Worm (Caenorhabditis elegans) whole organism, L3 larva: Measurements from ENCODE around the gene Y57G11C.31.

Experiments used
- R02D3.7 ChIP-seq: fragments of 150-350 bp; optimal IDR thresholded peaks from 2 replicates; lab custom pipeline; 2014; ENCODE audit warnings: missing biosample characterization, missing genetic modification characterization
- ZK546.5 ChIP-seq: sonication (generic microtip); optimal IDR thresholded peaks from 2 replicates; lab custom pipeline; 2017; ENCODE audit warnings: missing biosample characterization, missing genetic modification characterization
- aly-2 ChIP-seq: fragments of 150-350 bp; optimal IDR thresholded peaks from 2 replicates; lab custom pipeline; 2014; ENCODE audit warnings: missing biosample characterization, missing genetic modification characterization
- ama-1 ChIP-seq: fragments of 150-350 bp; optimal IDR thresholded peaks from 2 replicates; lab custom pipeline; 2018
- ceh-16 ChIP-seq: sonication (generic microtip); optimal IDR thresholded peaks from 2 replicates; lab custom pipeline; 2017; ENCODE audit warnings: missing biosample characterization, missing genetic modification characterization
- ceh-82 ChIP-seq: fragments of 150-350 bp; optimal IDR thresholded peaks from 2 replicates; lab custom pipeline; 2014; ENCODE audit warnings: missing biosample characterization, missing genetic modification characterization
- ceh-9 ChIP-seq: sonication (generic microtip); optimal IDR thresholded peaks from 2 replicates; lab custom pipeline; 2018; ENCODE audit warnings: missing biosample characterization, missing genetic modification characterization
- daf-12 ChIP-seq: fragments of 150-350 bp; optimal IDR thresholded peaks from 2 replicates; lab custom pipeline; 2014; ENCODE audit warnings: missing biosample characterization, missing genetic modification reagents, missing genetic modification characterization
- egl-27 ChIP-seq: sonication (generic microtip); optimal IDR thresholded peaks from 4 replicates; lab custom pipeline; 2017; ENCODE audit warnings: missing biosample characterization, missing genetic modification reagents, missing genetic modification characterization
- egl-5 ChIP-seq: fragments of 150-350 bp; optimal IDR thresholded peaks from 2 replicates; lab custom pipeline; 2017; ENCODE audit warnings: missing biosample characterization, missing genetic modification reagents, missing genetic modification characterization, inconsistent platforms
- elt-2 ChIP-seq: sonication (generic microtip); optimal IDR thresholded peaks from 2 replicates; lab custom pipeline; 2016; ENCODE audit warnings: missing genetic modification reagents, mild to moderate bottlenecking, missing genetic modification characterization, missing compliant biosample characterization
- elt-3 ChIP-seq, 3 experiments: fragments of 150-350 bp in 1 of 3; sonication (generic microtip) in 2 of 3; optimal IDR thresholded peaks; 2 replicates in 2 of 3; 4 replicates in 1 of 3; lab custom pipeline; 2014 to 2017; ENCODE audit warnings: missing biosample characterization in 3 of 3, missing genetic modification characterization in 3 of 3
- eor-1 ChIP-seq, 2 experiments: fragments of 150-350 bp; optimal IDR thresholded peaks; 2 replicates each; lab custom pipeline; 2014 to 2018; ENCODE audit warnings: missing biosample characterization in 2 of 2, missing genetic modification characterization in 2 of 2
- fkh-2 ChIP-seq: fragments of 150-350 bp; optimal IDR thresholded peaks from 2 replicates; lab custom pipeline; 2014; ENCODE audit warnings: missing biosample characterization, missing genetic modification reagents, missing genetic modification characterization
- hmg-11 ChIP-seq: sonication (generic microtip); optimal IDR thresholded peaks from 2 replicates; lab custom pipeline; 2016; ENCODE audit warnings: missing genetic modification characterization, missing compliant biosample characterization
- lin-15B ChIP-seq: fragments of 150-350 bp; optimal IDR thresholded peaks from 2 replicates; lab custom pipeline; 2014; ENCODE audit warnings: missing biosample characterization, missing genetic modification characterization
- lin-39 ChIP-seq: fragments of 150-350 bp; optimal IDR thresholded peaks from 2 replicates; lab custom pipeline; 2018; ENCODE audit warnings: missing biosample characterization, missing genetic modification reagents, missing genetic modification characterization
- lsy-12 ChIP-seq: sonication (generic microtip); optimal IDR thresholded peaks from 2 replicates; lab custom pipeline; 2016; ENCODE audit warnings: mild to moderate bottlenecking, missing genetic modification characterization, missing compliant biosample characterization
- mdl-1 ChIP-seq: fragments of 150-350 bp; optimal IDR thresholded peaks from 2 replicates; lab custom pipeline; 2014; ENCODE audit warnings: missing biosample characterization, missing genetic modification characterization
- mml-1 ChIP-seq: fragments of 150-350 bp; sonication (generic microtip); optimal IDR thresholded peaks from 3 replicates; lab custom pipeline; 2014; ENCODE audit warnings: missing biosample characterization, missing genetic modification characterization
- nfya-1 ChIP-seq: sonication (generic microtip); optimal IDR thresholded peaks from 2 replicates; lab custom pipeline; 2017; ENCODE audit warnings: missing genetic modification characterization, mild to moderate bottlenecking, missing compliant biosample characterization, antibody characterized with exemption, moderate library complexity; ENCODE audit not compliant: insufficient read depth
- nhr-11 ChIP-seq: fragments of 150-350 bp; optimal IDR thresholded peaks from 2 replicates; lab custom pipeline; 2014; ENCODE audit warnings: missing biosample characterization, missing genetic modification characterization
- nhr-23 ChIP-seq: fragments of 150-350 bp; optimal IDR thresholded peaks from 2 replicates; lab custom pipeline; 2014; ENCODE audit warnings: missing biosample characterization, missing genetic modification reagents, missing genetic modification characterization
- nhr-25 ChIP-seq: sonication (generic microtip); optimal IDR thresholded peaks from 2 replicates; lab custom pipeline; 2017; ENCODE audit warnings: missing biosample characterization, missing genetic modification characterization
- nhr-28 ChIP-seq: fragments of 150-350 bp; optimal IDR thresholded peaks from 2 replicates; lab custom pipeline; 2014; ENCODE audit warnings: missing biosample characterization, missing genetic modification characterization
- nhr-43 ChIP-seq: sonication (generic microtip); optimal IDR thresholded peaks from 2 replicates; lab custom pipeline; 2016; ENCODE audit warnings: mild to moderate bottlenecking, missing genetic modification characterization, missing compliant biosample characterization; ENCODE audit not compliant: poor library complexity, severe bottlenecking
- nhr-67 ChIP-seq: fragments of 150-350 bp; optimal IDR thresholded peaks from 2 replicates; lab custom pipeline; 2014; ENCODE audit warnings: missing biosample characterization, missing genetic modification characterization
- nhr-77 ChIP-seq: fragments of 150-350 bp; optimal IDR thresholded peaks from 2 replicates; lab custom pipeline; 2014; ENCODE audit warnings: missing biosample characterization, missing genetic modification characterization
- pha-4 ChIP-seq: fragments of 150-350 bp; optimal IDR thresholded peaks from 2 replicates; lab custom pipeline; 2014; ENCODE audit warnings: missing biosample characterization, missing genetic modification reagents, missing genetic modification characterization
- pqm-1 ChIP-seq: fragments of 150-350 bp; optimal IDR thresholded peaks from 2 replicates; lab custom pipeline; 2017; ENCODE audit warnings: missing biosample characterization, missing genetic modification characterization, inconsistent platforms
- sea-2 ChIP-seq: fragments of 150-350 bp; sonication (generic microtip); optimal IDR thresholded peaks from 4 replicates; lab custom pipeline; 2014; ENCODE audit warnings: missing biosample characterization, missing genetic modification reagents, missing genetic modification characterization
- snpc-4 ChIP-seq: fragments of 150-350 bp; optimal IDR thresholded peaks from 2 replicates; lab custom pipeline; 2014; ENCODE audit warnings: missing biosample characterization, missing genetic modification characterization
- tbx-2 ChIP-seq: sonication (generic microtip); optimal IDR thresholded peaks from 2 replicates; lab custom pipeline; 2016; ENCODE audit warnings: mild to moderate bottlenecking, missing genetic modification characterization, missing compliant biosample characterization
- unc-39 ChIP-seq: sonication (generic microtip); optimal IDR thresholded peaks from 4 replicates; lab custom pipeline; 2017; ENCODE audit warnings: missing biosample characterization, missing genetic modification characterization
- zag-1 ChIP-seq: fragments of 150-350 bp; optimal IDR thresholded peaks from 2 replicates; lab custom pipeline; 2014; ENCODE audit warnings: missing biosample characterization, missing genetic modification characterization
- ztf-11 ChIP-seq: fragments of 150-350 bp; optimal IDR thresholded peaks from 2 replicates; lab custom pipeline; 2014; ENCODE audit warnings: missing biosample characterization, missing genetic modification characterization
- ztf-4 ChIP-seq: fragments of 150-350 bp; optimal IDR thresholded peaks from 2 replicates; lab custom pipeline; 2014; ENCODE audit warnings: missing biosample characterization, missing genetic modification characterization

Y57G11C.31 gene

DNA sequence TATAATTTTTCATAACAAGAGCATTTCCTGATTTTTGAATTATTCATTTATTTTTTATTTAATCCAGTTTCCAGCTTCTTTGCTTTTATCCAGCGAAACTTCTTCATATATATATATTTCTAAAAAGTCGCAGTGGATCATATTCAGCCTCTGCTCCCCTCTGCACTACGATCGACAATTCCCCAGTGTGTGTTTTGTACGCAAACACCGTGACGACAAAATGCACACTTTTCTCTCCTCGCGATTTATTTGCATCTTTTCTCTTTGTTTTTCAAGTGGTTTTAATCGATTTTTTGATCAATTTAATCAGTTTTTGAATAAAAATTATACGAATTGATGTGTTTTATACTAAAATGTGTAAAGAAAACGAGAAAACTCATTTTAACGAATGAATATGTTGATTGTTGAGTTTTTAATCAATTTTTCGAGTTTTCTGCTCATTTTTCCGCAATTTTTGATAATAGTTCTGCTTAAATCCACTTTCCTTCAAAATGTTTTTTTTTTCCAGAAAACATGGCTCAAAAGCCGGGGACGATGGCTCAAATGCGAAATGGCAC, 20.5 kb upstream of the Y57G11C.31 start, which contains the start of gene Y57G11C.33:
Gene Y57G11C.33, plus strand, starts transcription at position 507 of the 557 bp plus-strand sequence.
- TF ChIP-seq nhr-67 (tag; lab: Kevin White, UChicago) = no peak
- no peak for TF ChIP-seq nhr-11 (tag; lab: Kevin White, UChicago)
- TF ChIP-seq egl-27 (tag; lab: Kevin White, UChicago) = no peak
- TF ChIP-seq hmg-11 (tag; lab: Kevin White, UChicago) = peak; percentile 28
- TF ChIP-seq ama-1 (lab: Kevin White, UChicago) = no peak
- no peak for TF ChIP-seq nhr-43 (tag; lab: Kevin White, UChicago)
- TF ChIP-seq egl-5 = no peak
- no peak for TF ChIP-seq ZK546.5 (tag; lab: Kevin White, UChicago)
- TF ChIP-seq snpc-4 (tag; lab: Kevin White, UChicago) = peak; percentile 38
- peak; percentile 4 for TF ChIP-seq lin-15B (tag; lab: Kevin White, UChicago)
- TF ChIP-seq ceh-9 (tag; lab: Kevin White, UChicago) = no peak
- TF ChIP-seq pqm-1 (tag; lab: Kevin White, UChicago) = no peak
- no peak for TF ChIP-seq nhr-28 (tag; lab: Kevin White, UChicago)
- no peak for TF ChIP-seq daf-12 (tag; lab: Kevin White, UChicago)
- TF ChIP-seq elt-2 = no peak
- no peak for TF ChIP-seq lsy-12 (tag; lab: Kevin White, UChicago)
- no peak for TF ChIP-seq ceh-82 (tag; lab: Kevin White, UChicago)
- peak; percentile 39 for TF ChIP-seq pha-4 (tag; lab: Kevin White, UChicago)
- TF ChIP-seq nfya-1 (tag; lab: Kevin White, UChicago) = peak; percentile 61
- no peak for TF ChIP-seq fkh-2
- TF ChIP-seq, all 47 proteins: peak for 5

DNA sequence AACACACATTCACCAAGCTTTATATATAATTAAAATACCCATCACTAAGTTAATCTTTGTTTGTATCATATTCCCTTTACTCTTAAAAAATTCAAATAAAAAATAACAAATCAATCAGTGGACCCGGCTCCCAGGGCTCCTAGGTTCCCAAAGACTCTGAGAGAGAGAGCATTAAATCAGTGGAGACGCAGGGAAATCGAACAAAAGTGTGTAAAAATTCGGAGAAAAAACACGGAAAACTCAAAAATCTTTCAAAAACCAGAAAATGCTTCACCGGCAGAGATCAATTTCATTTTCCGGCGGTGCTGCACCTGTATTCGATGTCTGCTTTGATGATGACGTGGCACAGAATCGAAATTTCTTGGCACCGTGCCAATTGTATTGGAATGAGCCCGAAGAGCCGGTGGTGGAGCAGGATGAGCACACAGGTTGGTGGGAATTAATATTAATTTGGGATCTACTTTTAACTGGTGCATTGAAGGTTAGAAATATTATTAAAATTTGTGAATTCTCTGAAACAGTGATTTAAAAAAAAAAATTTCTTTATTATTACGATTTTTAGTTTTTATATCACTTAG, 19.0 kb upstream of the Y57G11C.31 start, which contains the start of gene anoh-2:
Gene anoh-2, plus strand, starts transcription at position 255 of the 578 bp plus-strand sequence.
- TF ChIP-seq nhr-11 (tag; lab: Kevin White, UChicago) (no peak), nhr-23 (tag; lab: Kevin White, UChicago) (no peak), ama-1 (lab: Kevin White, UChicago) (peak; percentile 48)

- TF ChIP-seq zag-1 (no peak), R02D3.7 (tag; lab: Kevin White, UChicago) (no peak), ceh-16 (tag; lab: Kevin White, UChicago) (no peak), lin-39 (tag; lab: Kevin White, UChicago) (no peak), mdl-1 (tag; lab: Kevin White, UChicago) (no peak), nhr-77 (tag; lab: Kevin White, UChicago) (no peak), tbx-2 (tag; lab: Kevin White, UChicago) (no peak), unc-39 (tag; lab: Kevin White, UChicago) (no peak), eor-1 (tag; optimal IDR thresholded peaks at IDR 0.05; lab: Kevin White, UChicago) (no peak), ztf-11 (tag; lab: Kevin White, UChicago) (no peak), egl-27 (tag; lab: Kevin White, UChicago) (no peak), ceh-82 (tag; lab: Kevin White, UChicago) (no peak), ztf-4 (no peak), nhr-11 (tag; lab: Kevin White, UChicago) (no peak), ceh-9 (tag; lab: Kevin White, UChicago) (no peak), mml-1 (tag; lab: Kevin White, UChicago) (no peak), lsy-12 (tag; lab: Kevin White, UChicago) (no peak), nhr-28 (tag; lab: Kevin White, UChicago) (no peak), hmg-11 (tag; lab: Kevin White, UChicago) (no peak), aly-2 (tag; lab: Kevin White, UChicago) (no peak)
Observed at ce11 chrIV:14658927-14659326, 18.2 kb upstream of the Y57G11C.31 start.

ce11 chrIV:14661370-14661769, 15.8 kb upstream of the Y57G11C.31 start:
- TF ChIP-seq elt-2 = no peak
- no peak for TF ChIP-seq elt-3 (tag; optimal IDR thresholded peaks at IDR 0.05; lab: Kevin White, UChicago)
- no peak for TF ChIP-seq R02D3.7 (tag; lab: Kevin White, UChicago)
- TF ChIP-seq daf-12 (tag; lab: Kevin White, UChicago) = no peak
- TF ChIP-seq ceh-82 (tag; lab: Kevin White, UChicago) = no peak
- TF ChIP-seq aly-2 (tag; lab: Kevin White, UChicago) = no peak
- no peak for TF ChIP-seq nhr-28 (tag; lab: Kevin White, UChicago)
- no peak for TF ChIP-seq lsy-12 (tag; lab: Kevin White, UChicago)
- TF ChIP-seq mml-1 (tag; lab: Kevin White, UChicago) = no peak
- no peak for TF ChIP-seq mdl-1 (tag; lab: Kevin White, UChicago)
- TF ChIP-seq egl-27 (tag; lab: Kevin White, UChicago) = no peak
- TF ChIP-seq nhr-25 = no peak
- no peak for TF ChIP-seq lin-15B (tag; lab: Kevin White, UChicago)
- no peak for TF ChIP-seq sea-2
- no peak for TF ChIP-seq tbx-2 (tag; lab: Kevin White, UChicago)
